Worm (Caenorhabditis elegans) whole organism, young adult: Measurements from ENCODE around the gene F01F1.14.

Experiments
- B0035.1 ChIP-seq: sonication (generic microtip); optimal IDR thresholded peaks from 2 replicates; lab custom pipeline; 2016; ENCODE audit warnings: missing genetic modification characterization, mild to moderate bottlenecking, missing compliant biosample characterization, missing genotype, missing genetic modification reagents
- B0336.3 ChIP-seq: fragments of 200-800 bp; sonication (Bioruptor generic); IDR thresholded peaks from 2 replicates; pipeline ENCODE4 v1.3.6; 2022; ENCODE audit warnings: missing genetic modification characterization, missing compliant biosample characterization
- F55B11.4 ChIP-seq: sonication (generic microtip); optimal IDR thresholded peaks from 2 replicates; lab custom pipeline; 2016; ENCODE audit warnings: missing compliant biosample characterization, missing genetic modification characterization, borderline replicate concordance; ENCODE audit not compliant: insufficient read depth
- K11D2.4 ChIP-seq: fragments of 200-800 bp; sonication (Bioruptor generic); IDR thresholded peaks from 2 replicates; pipeline ENCODE4 v1.3.6; 2022; ENCODE audit warnings: missing genetic modification reagents, missing genetic modification characterization, missing compliant biosample characterization
- Y53F4B.3 ChIP-seq: fragments of 200-800 bp; sonication (Bioruptor generic); IDR thresholded peaks from 2 replicates; pipeline ENCODE4 v1.3.6; 2022; ENCODE audit warnings: missing genetic modification reagents, missing genetic modification characterization, missing compliant biosample characterization
- Y53G8AR.9 ChIP-seq: fragments of 200-800 bp; sonication (Bioruptor generic); conservative IDR thresholded peaks from 2 replicates; pipeline ENCODE4 v1.3.6; 2022; ENCODE audit warnings: missing genetic modification reagents, missing genetic modification characterization, missing compliant biosample characterization
- ama-1 ChIP-seq, 3 experiments: fragments of 150-350 bp in 1 of 3; sonication (generic microtip) in 2 of 3; optimal IDR thresholded peaks; 2 replicates each; lab custom pipeline; 2014 to 2018; ENCODE audit warnings: missing biosample characterization in 2 of 3, missing genetic modification characterization in 2 of 3, missing genetic modification reagents in 2 of 3
- athp-1 ChIP-seq: sonication (generic microtip); optimal IDR thresholded peaks from 2 replicates; lab custom pipeline; 2017; ENCODE audit warnings: mild to moderate bottlenecking, missing genetic modification characterization, missing compliant biosample characterization
- attf-3 ChIP-seq: fragments of 200-800 bp; sonication (Bioruptor generic); conservative IDR thresholded peaks from 2 replicates; pipeline ENCODE4 v1.3.6; 2022; ENCODE audit warnings: missing genetic modification reagents, missing genetic modification characterization, missing compliant biosample characterization
- ceh-79 ChIP-seq: sonication (generic microtip); optimal IDR thresholded peaks from 2 replicates; lab custom pipeline; 2017; ENCODE audit warnings: mild to moderate bottlenecking, missing genetic modification characterization, missing compliant biosample characterization
- dox-1 ChIP-seq: fragments of 200-800 bp; sonication (Bioruptor generic); IDR thresholded peaks from 2 replicates; pipeline ENCODE4 v1.3.6; 2022; ENCODE audit warnings: missing genetic modification reagents, missing genetic modification characterization, missing compliant biosample characterization
- egrh-3 ChIP-seq: fragments of 200-800 bp; sonication (Bioruptor generic); IDR thresholded peaks from 2 replicates; pipeline ENCODE4 v1.3.6; 2022; ENCODE audit warnings: missing genetic modification reagents, missing genetic modification characterization, missing compliant biosample characterization
- ekl-4 ChIP-seq: fragments of 200-800 bp; sonication (Bioruptor generic); IDR thresholded peaks from 2 replicates; pipeline ENCODE4 v1.3.6; 2022; ENCODE audit warnings: missing genetic modification reagents, missing genetic modification characterization, missing compliant biosample characterization
- ets-4 ChIP-seq: fragments of 200-800 bp; sonication (Bioruptor generic); optimal IDR thresholded peaks from 2 replicates; lab custom pipeline; 2018; ENCODE audit warnings: mild to moderate bottlenecking, missing genetic modification characterization, missing compliant biosample characterization
- fkh-3 ChIP-seq: sonication (generic microtip); optimal IDR thresholded peaks from 2 replicates; lab custom pipeline; 2016; ENCODE audit warnings: mild to moderate bottlenecking, missing genetic modification characterization, missing compliant biosample characterization
- him-1 ChIP-seq: sonication (generic microtip); optimal IDR thresholded peaks from 2 replicates; lab custom pipeline; 2016; ENCODE audit warnings: missing genotype, missing genetic modification reagents, missing genetic modification characterization, missing compliant biosample characterization
- hmg-1.2 ChIP-seq: fragments of 200-800 bp; sonication (Bioruptor generic); IDR thresholded peaks from 2 replicates; pipeline ENCODE4 v1.3.6; 2022; ENCODE audit warnings: missing genetic modification reagents, missing genetic modification characterization, missing compliant biosample characterization
- hsf-1 ChIP-seq: fragments of 200-800 bp; sonication (Bioruptor generic); IDR thresholded peaks from 2 replicates; pipeline ENCODE4 v1.3.6; 2022; ENCODE audit warnings: missing genetic modification reagents, missing genetic modification characterization, missing compliant biosample characterization
- lag-1 ChIP-seq: fragments of 200-800 bp; sonication (Bioruptor generic); IDR thresholded peaks from 2 replicates; pipeline ENCODE4 v1.3.6; 2022; ENCODE audit warnings: missing genetic modification reagents, missing genetic modification characterization, missing compliant biosample characterization
- lin-26 ChIP-seq: fragments of 200-800 bp; sonication (Bioruptor generic); IDR thresholded peaks from 2 replicates; pipeline ENCODE4 v1.3.6; 2022; ENCODE audit warnings: missing genetic modification reagents, missing genetic modification characterization, missing compliant biosample characterization
- lin-35 ChIP-seq, 3 experiments: fragments of 150-350 bp in 2 of 3; sonication (generic microtip) in 1 of 3; optimal IDR thresholded peaks; 2 replicates each; lab custom pipeline; 2014 to 2018; ENCODE audit warnings: missing biosample characterization in 3 of 3, missing genetic modification characterization in 3 of 3, missing genetic modification reagents in 3 of 3
- lir-1 ChIP-seq: fragments of 200-800 bp; sonication (Bioruptor generic); conservative IDR thresholded peaks from 2 replicates; pipeline ENCODE4 v1.3.6; 2022; ENCODE audit warnings: missing genetic modification reagents, missing genetic modification characterization, missing compliant biosample characterization
- lsl-1 ChIP-seq: fragments of 200-800 bp; sonication (Bioruptor generic); optimal IDR thresholded peaks from 2 replicates; lab custom pipeline; 2018; ENCODE audit warnings: mild to moderate bottlenecking, missing genetic modification characterization, moderate library complexity, missing compliant biosample characterization
- madf-3 ChIP-seq: fragments of 200-800 bp; sonication (Bioruptor generic); IDR thresholded peaks from 2 replicates; pipeline ENCODE4 v1.3.6; 2022; ENCODE audit warnings: missing genetic modification reagents, missing genetic modification characterization, missing compliant biosample characterization
- madf-8 ChIP-seq: fragments of 200-800 bp; sonication (Bioruptor generic); conservative IDR thresholded peaks from 2 replicates; pipeline ENCODE4 v1.3.6; 2022; ENCODE audit warnings: missing genetic modification reagents, missing genetic modification characterization, missing compliant biosample characterization
- mxl-1 ChIP-seq: sonication (generic microtip); optimal IDR thresholded peaks from 2 replicates; lab custom pipeline; 2016; ENCODE audit warnings: missing genetic modification characterization, missing compliant biosample characterization
- nfya-1 ChIP-seq: sonication (generic microtip); optimal IDR thresholded peaks from 2 replicates; lab custom pipeline; 2017; ENCODE audit warnings: antibody characterized with exemption, missing compliant biosample characterization, missing genetic modification characterization, borderline replicate concordance; ENCODE audit not compliant: insufficient read depth
- nhr-120 ChIP-seq: fragments of 200-800 bp; sonication (Bioruptor generic); IDR thresholded peaks from 2 replicates; pipeline ENCODE4 v1.3.6; 2022; ENCODE audit warnings: missing genetic modification characterization, missing compliant biosample characterization
- nhr-80 ChIP-seq: sonication (generic microtip); optimal IDR thresholded peaks from 2 replicates; lab custom pipeline; 2016; ENCODE audit warnings: missing genetic modification characterization, missing compliant biosample characterization
- pbrm-1 ChIP-seq: fragments of 200-800 bp; sonication (Bioruptor generic); IDR thresholded peaks from 2 replicates; pipeline ENCODE4 v1.3.6; 2022; ENCODE audit warnings: missing genetic modification reagents, missing genetic modification characterization, missing compliant biosample characterization
- rcor-1 ChIP-seq: fragments of 200-800 bp; sonication (Bioruptor generic); IDR thresholded peaks from 2 replicates; pipeline ENCODE4 v1.3.6; 2022; ENCODE audit warnings: missing genetic modification reagents, missing genetic modification characterization, missing compliant biosample characterization
- repo-1 ChIP-seq: sonication (generic microtip); optimal IDR thresholded peaks from 2 replicates; lab custom pipeline; 2017; ENCODE audit warnings: mild to moderate bottlenecking, missing genetic modification characterization, missing compliant biosample characterization
- zfh-2 ChIP-seq: fragments of 200-800 bp; sonication (Bioruptor generic); conservative IDR thresholded peaks from 2 replicates; pipeline ENCODE4 v1.3.6; 2022; ENCODE audit warnings: missing genetic modification reagents, missing genetic modification characterization, missing compliant biosample characterization
- ztf-26 ChIP-seq: sonication (generic microtip); optimal IDR thresholded peaks from 2 replicates; lab custom pipeline; 2017; ENCODE audit warnings: missing genetic modification characterization, missing compliant biosample characterization
- ztf-28 ChIP-seq: fragments of 200-800 bp; sonication (Bioruptor generic); IDR thresholded peaks from 2 replicates; pipeline ENCODE4 v1.3.6; 2022; ENCODE audit warnings: missing genetic modification reagents, missing genetic modification characterization, missing compliant biosample characterization
- ztf-3 ChIP-seq: fragments of 200-800 bp; sonication (Bioruptor generic); optimal IDR thresholded peaks from 2 replicates; lab custom pipeline; 2018; ENCODE audit warnings: mild to moderate bottlenecking, missing genetic modification characterization, missing compliant biosample characterization

Gene F01F1.14

ce11 chrIII:5876140-5876675 is 6.5 kb downstream of the F01F1.14 start, which contains the start of gene aldo-2 (continued):
- 0 out of 2 replicates have a peak, but pooled peaks have one; percentile 58 for TF ChIP-seq B0336.3 (GFP tag; lab: Robert Waterston, UW)
- peak; percentile 36 for TF ChIP-seq athp-1 (tag; lab: Kevin White, UChicago)
- TF ChIP-seq ztf-3 (GFP tag; lab: Kevin White, UChicago): no peak
- peak; percentile 73 for TF ChIP-seq rcor-1
- no peak for TF ChIP-seq him-1 (tag; lab: Kevin White, UChicago)
- TF ChIP-seq F55B11.4 (tag; lab: Kevin White, UChicago): no peak
- TF ChIP-seq, all 124 proteins: peak for 54

- TF ChIP-seq madf-3 (GFP tag; lab: Robert Waterston, UW): no peak
- TF ChIP-seq K11D2.4 (GFP tag; lab: Robert Waterston, UW): no peak
- no peak for TF ChIP-seq repo-1 (tag; lab: Kevin White, UChicago)
- TF ChIP-seq ets-4 (GFP tag; lab: Kevin White, UChicago): no peak
- no peak for TF ChIP-seq madf-8 (GFP tag; lab: Robert Waterston, UW)
- TF ChIP-seq nhr-80 (tag; lab: Kevin White, UChicago): no peak
- TF ChIP-seq lin-35 (GFP tag; optimal IDR thresholded peaks at IDR 0.05; lab: Kevin White, UChicago): no peak
- TF ChIP-seq attf-3 (GFP tag; lab: Robert Waterston, UW): no peak
- no peak for TF ChIP-seq lin-26 (GFP tag; lab: Robert Waterston, UW)
- no peak for TF ChIP-seq lag-1 (GFP tag; lab: Robert Waterston, UW)
- TF ChIP-seq rcor-1: no peak
- no peak for TF ChIP-seq Y53F4B.3 (GFP tag; lab: Robert Waterston, UW)
- no peak for TF ChIP-seq nhr-120
- TF ChIP-seq lsl-1: no peak
- TF ChIP-seq lir-1: no peak
- no peak for TF ChIP-seq fkh-3 (tag; lab: Kevin White, UChicago)
Measured at ce11 chrIII:5875705-5876104, 7.0 kb downstream of the F01F1.14 start.

ce11 chrIII:5875418-5875702 is 7.4 kb downstream of the F01F1.14 start:
- TF ChIP-seq hmg-1.2 (GFP tag; lab: Robert Waterston, UW): no peak
- 0 out of 2 replicates have a peak, but pooled peaks have one; percentile 41 for TF ChIP-seq ztf-28
- TF ChIP-seq nfya-1 (tag; lab: Kevin White, UChicago): no peak
- 0 out of 2 replicates have a peak, but pooled peaks have one; percentile 24 for TF ChIP-seq Y53G8AR.9 (GFP tag; lab: Robert Waterston, UW)
- 0 out of 2 replicates have a peak, but pooled peaks have one; percentile 38 for TF ChIP-seq hsf-1 (GFP tag; lab: Robert Waterston, UW)
- TF ChIP-seq dox-1 (GFP tag; lab: Robert Waterston, UW): peak; percentile 21; the same call in 1 of the 2 replicates
- peak; percentile 61; the same call in 1 of the 2 replicates for TF ChIP-seq zfh-2 (GFP tag; lab: Robert Waterston, UW)
- no peak for TF ChIP-seq B0035.1 (tag; lab: Kevin White, UChicago)
- TF ChIP-seq ztf-26: peak; percentile 4
- TF ChIP-seq, all 124 proteins: peak for 6

DNA sequence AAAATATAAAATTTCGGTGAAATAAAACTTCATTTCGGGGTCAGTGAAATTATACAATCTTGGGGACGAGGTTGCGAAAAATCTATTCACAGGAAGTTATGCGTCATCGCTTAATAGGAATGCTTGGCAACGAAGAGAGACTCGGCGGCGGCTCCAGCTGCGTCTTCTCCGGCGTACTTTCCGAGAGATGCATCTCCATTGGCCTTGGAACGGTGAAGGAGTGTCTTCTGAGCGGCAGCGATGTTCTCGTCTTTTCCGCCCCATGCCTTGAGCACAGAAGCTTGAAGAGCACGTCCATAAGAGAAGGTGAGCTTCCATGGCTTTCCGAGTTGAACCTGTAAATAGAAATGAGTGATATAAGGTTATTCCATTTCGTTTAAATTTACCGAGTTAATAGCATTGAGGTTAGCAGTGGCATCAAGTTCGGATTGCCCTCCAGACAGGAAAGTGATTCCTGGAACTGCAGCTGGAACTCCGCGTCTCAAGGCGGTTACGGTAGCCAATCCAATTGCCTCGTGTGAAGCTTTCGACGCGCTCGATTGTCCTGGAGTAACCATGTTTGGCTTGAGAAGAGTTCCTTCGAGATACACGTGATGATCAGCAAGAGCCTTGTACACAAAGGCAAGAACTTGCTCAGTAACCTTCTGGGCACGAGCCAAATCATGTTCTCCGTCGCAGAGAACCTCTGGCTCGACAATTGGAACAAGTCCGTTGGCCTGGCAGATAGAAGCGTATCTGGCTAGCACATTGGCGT is 7.9 kb downstream of the F01F1.14 start:
- TF ChIP-seq zfh-2 (GFP tag; lab: Robert Waterston, UW) (peak; percentile 54; the same call in 1 of the 2 replicates), pbrm-1 (GFP tag; lab: Robert Waterston, UW) (0 out of 2 replicates have a peak, but pooled peaks have one; percentile 4), ekl-4 (GFP tag; lab: Robert Waterston, UW) (0 out of 2 replicates have a peak, but pooled peaks have one; percentile 10), ama-1 (optimal IDR thresholded peaks at IDR 0.05; lab: Kevin White, UChicago) (peak; percentile 51), ama-1 (GFP tag; optimal IDR thresholded peaks at IDR 0.05; lab: Kevin White, UChicago) (no peak), ceh-79 (no peak), nfya-1 (tag; lab: Kevin White, UChicago) (no peak), egrh-3 (GFP tag; lab: Robert Waterston, UW) (peak; percentile 28; the same call in 1 of the 2 replicates), mxl-1 (no peak)
